Fruit fly (Drosophila melanogaster): Measurements from ENCODE around the gene superdeath.

- TF ChIP-seq psq (optimal IDR thresholded peaks at IDR 0.05) (no peak), h (optimal IDR thresholded peaks at IDR 0.05) (no peak)
Measured at dm6 chr3R:29151621-29152092, 13.2 kb downstream of the superdeath start, which contains the start of gene eIF2D.

All from Kc167 (cell line).